Worm (Caenorhabditis elegans) whole organism, L4 larva: Measurements from ENCODE around the gene pro-1.
A peak's percentile ranks its signal among the peaks of the same experiment; 100 is the strongest.

Experiments used
- D1046.2 ChIP-seq: fragments of 200-800 bp; sonication (Bioruptor generic); IDR thresholded peaks from 2 replicates; pipeline ENCODE4 v1.3.6; 2022; ENCODE audit warnings: missing genetic modification characterization, missing compliant biosample characterization
- F37D6.2 ChIP-seq: sonication (generic microtip); optimal IDR thresholded peaks from 2 replicates; lab custom pipeline; 2016; ENCODE audit warnings: mild to moderate bottlenecking, missing genetic modification characterization, missing compliant biosample characterization
- R02D3.7 ChIP-seq: fragments of 150-350 bp; sonication (generic microtip); optimal IDR thresholded peaks from 3 replicates; lab custom pipeline; 2014; ENCODE audit warnings: missing biosample characterization, missing genetic modification characterization
- T26A8.4 ChIP-seq: fragments of 200-800 bp; sonication (Bioruptor generic); IDR thresholded peaks from 2 replicates; pipeline ENCODE4 v1.3.6; 2022; ENCODE audit warnings: missing genetic modification characterization, missing compliant biosample characterization
- ZK546.5 ChIP-seq, 2 experiments: sonication (generic microtip); optimal IDR thresholded peaks; 2 replicates each; lab custom pipeline; 2017; ENCODE audit warnings: missing biosample characterization in 2 of 2, missing genetic modification characterization in 2 of 2
- ama-1 ChIP-seq: fragments of 150-350 bp; optimal IDR thresholded peaks from 2 replicates; lab custom pipeline; 2014; ENCODE audit warnings: inconsistent platforms, mixed read lengths
- ceh-20 ChIP-seq: fragments of 200-800 bp; sonication (Bioruptor generic); IDR thresholded peaks from 2 replicates; pipeline ENCODE4 v1.3.6; 2022; ENCODE audit warnings: missing genetic modification reagents, missing genetic modification characterization, missing compliant biosample characterization
- ces-1 ChIP-seq: fragments of 150-350 bp; sonication (generic microtip); optimal IDR thresholded peaks from 4 replicates; lab custom pipeline; 2014; ENCODE audit warnings: missing biosample characterization, missing genetic modification reagents, missing genetic modification characterization
- cey-2 ChIP-seq: sonication (generic microtip); optimal IDR thresholded peaks from 3 replicates; lab custom pipeline; 2017; ENCODE audit warnings: missing genetic modification characterization, mild to moderate bottlenecking, missing compliant biosample characterization, antibody characterized with exemption, borderline replicate concordance; ENCODE audit not compliant: insufficient read depth
- ctbp-1 ChIP-seq: fragments of 200-800 bp; sonication (Bioruptor generic); IDR thresholded peaks from 2 replicates; pipeline ENCODE4 v1.3.6; 2022; ENCODE audit warnings: missing genetic modification reagents, missing genetic modification characterization, missing compliant biosample characterization
- daf-12 ChIP-seq: fragments of 150-350 bp; optimal IDR thresholded peaks from 2 replicates; lab custom pipeline; 2014; ENCODE audit warnings: missing biosample characterization, missing genetic modification reagents, missing genetic modification characterization
- dmd-6 ChIP-seq: fragments of 200-800 bp; sonication (Bioruptor generic); IDR thresholded peaks from 2 replicates; pipeline ENCODE4 v1.3.6; 2022; ENCODE audit warnings: missing genetic modification reagents, missing genetic modification characterization, missing compliant biosample characterization
- dmd-8 ChIP-seq: fragments of 200-800 bp; sonication (Bioruptor generic); IDR thresholded peaks from 2 replicates; pipeline ENCODE4 v1.3.6; 2022; ENCODE audit warnings: missing genetic modification characterization, missing compliant biosample characterization
- dpl-1 ChIP-seq: fragments of 150-350 bp; optimal IDR thresholded peaks from 2 replicates; lab custom pipeline; 2014; ENCODE audit warnings: missing biosample characterization, missing genetic modification reagents, missing genetic modification characterization
- duxl-1 ChIP-seq: sonication (generic microtip); optimal IDR thresholded peaks from 2 replicates; lab custom pipeline; 2016; ENCODE audit warnings: mild to moderate bottlenecking, missing genetic modification characterization, moderate library complexity, missing compliant biosample characterization; ENCODE audit not compliant: poor library complexity
- egl-43 ChIP-seq: fragments of 200-800 bp; sonication (Bioruptor generic); IDR thresholded peaks from 2 replicates; pipeline ENCODE4 v1.3.6; 2022; ENCODE audit warnings: missing genetic modification reagents, missing genetic modification characterization, missing compliant biosample characterization
- fkh-10 ChIP-seq: fragments of 150-350 bp; optimal IDR thresholded peaks from 2 replicates; lab custom pipeline; 2014; ENCODE audit warnings: missing biosample characterization, missing genetic modification reagents, missing genetic modification characterization
- fos-1 ChIP-seq: fragments of 150-350 bp; optimal IDR thresholded peaks from 2 replicates; lab custom pipeline; 2014; ENCODE audit warnings: missing biosample characterization, missing genetic modification characterization
- hif-1 ChIP-seq, 2 experiments: sonication (generic microtip); optimal IDR thresholded peaks; 2 replicates each; lab custom pipeline; 2016 to 2017; ENCODE audit warnings: missing compliant biosample characterization in 2 of 2, missing genetic modification characterization in 2 of 2, missing genetic modification reagents in 2 of 2, missing genotype in 2 of 2, mild to moderate bottlenecking in 1 of 2
- hlh-11 ChIP-seq: fragments of 200-800 bp; sonication (Bioruptor generic); optimal IDR thresholded peaks from 2 replicates; lab custom pipeline; 2018; ENCODE audit warnings: mild to moderate bottlenecking, missing genetic modification characterization, missing compliant biosample characterization
- hlh-30 ChIP-seq: sonication (generic microtip); optimal IDR thresholded peaks from 2 replicates; lab custom pipeline; 2017; ENCODE audit warnings: antibody characterized with exemption, mild to moderate bottlenecking, missing genetic modification characterization, missing compliant biosample characterization; ENCODE audit not compliant: insufficient read depth
- lin-13 ChIP-seq: fragments of 150-350 bp; optimal IDR thresholded peaks from 2 replicates; lab custom pipeline; 2014; ENCODE audit warnings: missing biosample characterization, missing genetic modification reagents, missing genetic modification characterization
- lin-29 ChIP-seq: fragments of 200-800 bp; sonication (Bioruptor generic); IDR thresholded peaks from 2 replicates; pipeline ENCODE4 v1.3.6; 2022; ENCODE audit warnings: missing genetic modification reagents, missing genetic modification characterization, missing compliant biosample characterization
- lin-38 ChIP-seq: fragments of 200-800 bp; sonication (Bioruptor generic); IDR thresholded peaks from 2 replicates; pipeline ENCODE4 v1.3.6; 2022; ENCODE audit warnings: missing genetic modification reagents, missing genetic modification characterization, missing compliant biosample characterization
- lir-3 ChIP-seq: sonication (generic microtip); optimal IDR thresholded peaks from 2 replicates; lab custom pipeline; 2016; ENCODE audit warnings: mild to moderate bottlenecking, missing genetic modification characterization, missing compliant biosample characterization
- lsy-2 ChIP-seq, 2 experiments: fragments of 150-350 bp in 1 of 2; sonication (generic microtip) in 1 of 2; optimal IDR thresholded peaks; 2 replicates each; lab custom pipeline; 2014 to 2017; ENCODE audit warnings: missing biosample characterization in 2 of 2, missing genetic modification characterization in 2 of 2
- madf-5 ChIP-seq, 2 experiments: fragments of 200-800 bp; sonication (Bioruptor generic); IDR thresholded peaks; 2 replicates each; pipeline ENCODE4 v1.3.6; 2022; ENCODE audit warnings: missing compliant biosample characterization in 2 of 2, missing genetic modification characterization in 2 of 2
- madf-9 ChIP-seq: fragments of 200-800 bp; sonication (Bioruptor generic); conservative IDR thresholded peaks from 2 replicates; pipeline ENCODE4 v1.3.6; 2022; ENCODE audit warnings: missing genetic modification reagents, missing genetic modification characterization, missing compliant biosample characterization
- mes-2 ChIP-seq: sonication (generic microtip); optimal IDR thresholded peaks from 2 replicates; lab custom pipeline; 2016; ENCODE audit warnings: missing genotype, mild to moderate bottlenecking, missing genetic modification characterization, missing compliant biosample characterization; ENCODE audit not compliant: poor library complexity, severe bottlenecking
- nhr-10 ChIP-seq: fragments of 150-350 bp; optimal IDR thresholded peaks from 2 replicates; lab custom pipeline; 2014; ENCODE audit warnings: missing biosample characterization, missing genetic modification characterization
- nhr-11 ChIP-seq: fragments of 150-350 bp; optimal IDR thresholded peaks from 2 replicates; lab custom pipeline; 2014; ENCODE audit warnings: missing biosample characterization, missing genetic modification characterization
- nhr-237 ChIP-seq: sonication (generic microtip); optimal IDR thresholded peaks from 2 replicates; lab custom pipeline; 2017; ENCODE audit warnings: missing biosample characterization, missing genetic modification characterization
- nhr-25 ChIP-seq: sonication (generic microtip); optimal IDR thresholded peaks from 2 replicates; lab custom pipeline; 2017; ENCODE audit warnings: missing genetic modification characterization, mild to moderate bottlenecking, missing compliant biosample characterization, antibody characterized with exemption, moderate library complexity, borderline replicate concordance; ENCODE audit not compliant: insufficient read depth
- nhr-28 ChIP-seq: fragments of 150-350 bp; optimal IDR thresholded peaks from 2 replicates; lab custom pipeline; 2014; ENCODE audit warnings: missing biosample characterization, missing genetic modification characterization
- nhr-41 ChIP-seq: fragments of 200-800 bp; sonication (Bioruptor generic); IDR thresholded peaks from 2 replicates; pipeline ENCODE4 v1.3.6; 2022; ENCODE audit warnings: missing genetic modification reagents, missing genetic modification characterization, missing compliant biosample characterization
- nhr-42 ChIP-seq: fragments of 200-800 bp; sonication (Bioruptor generic); IDR thresholded peaks from 2 replicates; pipeline ENCODE4 v1.3.6; 2022; ENCODE audit warnings: missing genetic modification characterization, missing compliant biosample characterization
- nhr-48 ChIP-seq: sonication (generic microtip); optimal IDR thresholded peaks from 2 replicates; lab custom pipeline; 2016; ENCODE audit warnings: mild to moderate bottlenecking, missing genetic modification characterization, missing compliant biosample characterization
- nhr-6 ChIP-seq: fragments of 150-350 bp; optimal IDR thresholded peaks from 2 replicates; lab custom pipeline; 2014; ENCODE audit warnings: missing biosample characterization, missing genetic modification characterization
- php-3 ChIP-seq: fragments of 200-800 bp; sonication (Bioruptor generic); IDR thresholded peaks from 2 replicates; pipeline ENCODE4 v1.3.6; 2022; ENCODE audit warnings: missing genetic modification reagents, missing genetic modification characterization, missing compliant biosample characterization
- rbr-2 ChIP-seq: sonication (generic microtip); optimal IDR thresholded peaks from 2 replicates; lab custom pipeline; 2016; ENCODE audit warnings: missing genotype, missing genetic modification characterization, missing compliant biosample characterization
- sdz-12 ChIP-seq: fragments of 200-800 bp; sonication (Bioruptor generic); optimal IDR thresholded peaks from 2 replicates; lab custom pipeline; 2018; ENCODE audit warnings: mild to moderate bottlenecking, missing genetic modification characterization, missing compliant biosample characterization
- set-16 ChIP-seq: fragments of 200-800 bp; sonication (Bioruptor generic); IDR thresholded peaks from 2 replicates; pipeline ENCODE4 v1.3.6; 2022; ENCODE audit warnings: missing genetic modification reagents, missing genetic modification characterization, missing compliant biosample characterization
- snpc-1.2 ChIP-seq: fragments of 200-800 bp; sonication (Bioruptor generic); IDR thresholded peaks from 2 replicates; pipeline ENCODE4 v1.3.6; 2022; ENCODE audit warnings: missing genetic modification reagents, missing genetic modification characterization, missing compliant biosample characterization
- spr-3 ChIP-seq: fragments of 200-800 bp; sonication (Bioruptor generic); optimal IDR thresholded peaks from 2 replicates; lab custom pipeline; 2018; ENCODE audit warnings: mild to moderate bottlenecking, missing genetic modification characterization, missing compliant biosample characterization
- tag-97 ChIP-seq: fragments of 200-800 bp; sonication (Bioruptor generic); IDR thresholded peaks from 2 replicates; pipeline ENCODE4 v1.3.6; 2022; ENCODE audit warnings: missing genetic modification characterization, missing compliant biosample characterization
- tra-1 ChIP-seq: fragments of 200-800 bp; sonication (Bioruptor generic); IDR thresholded peaks from 2 replicates; pipeline ENCODE4 v1.3.6; 2022; ENCODE audit warnings: missing genetic modification reagents, missing genetic modification characterization, missing compliant biosample characterization
- unc-62 ChIP-seq, 3 experiments: fragments of 150-350 bp in 1 of 3; sonication (generic microtip); optimal IDR thresholded peaks in 2 of 3; peaks in 1 of 3; 1 replicate in 1 of 3; 2 replicates in 2 of 3; lab custom pipeline; 2014 to 2017; ENCODE audit warnings: missing biosample characterization in 3 of 3, missing genetic modification characterization in 3 of 3, missing genetic modification reagents in 3 of 3, missing genotype in 1 of 3
- zfp-3 ChIP-seq: fragments of 200-800 bp; sonication (Bioruptor generic); conservative IDR thresholded peaks from 2 replicates; pipeline ENCODE4 v1.3.6; 2022; ENCODE audit warnings: missing genetic modification reagents, missing genetic modification characterization, missing compliant biosample characterization

Gene pro-1

ce11 chrII:10541923-10542486 is at the start of gene pro-1:
pro-1 (minus strand) TSS chrII:10541996.
- TF ChIP-seq ama-1 (lab: Kevin White, UChicago) (peak; percentile 92), hlh-11 (tag; lab: Kevin White, UChicago) (peak; percentile 76), nhr-10 (tag; lab: Kevin White, UChicago) (no peak), F37D6.2 (tag; lab: Kevin White, UChicago) (peak; percentile 66), daf-12 (tag; lab: Kevin White, UChicago) (no peak), nhr-237 (tag; lab: Kevin White, UChicago) (no peak), nhr-41 (GFP tag; lab: Robert Waterston, UW) (peak; percentile 66; the same call in 1 of the 2 replicates), rbr-2 (tag; lab: Kevin White, UChicago) (peak; percentile 62), hlh-30 (peak; percentile 83), lsy-2 (tag; optimal IDR thresholded peaks at IDR 0.05; lab: Kevin White, UChicago) (peak; percentile 47 to 91), zfp-3 (GFP tag; lab: Robert Waterston, UW) (peak; percentile 94), tag-97 (GFP tag; lab: Robert Waterston, UW) (peak; percentile 72; the same call in 1 of the 2 replicates), set-16 (0 out of 2 replicates have a peak, but pooled peaks have one; percentile 7), nhr-28 (tag; lab: Kevin White, UChicago) (peak; percentile 47), lin-29 (GFP tag; lab: Robert Waterston, UW) (peak; percentile 89), nhr-25 (tag; lab: Kevin White, UChicago) (peak; percentile 62), duxl-1 (tag; lab: Kevin White, UChicago) (peak; percentile 83), lin-13 (GFP tag; lab: Kevin White, UChicago) (peak; percentile 6), nhr-6 (tag; lab: Kevin White, UChicago) (peak; percentile 76), ZK546.5 (tag; optimal IDR thresholded peaks at IDR 0.05; lab: Kevin White, UChicago) (no peak), cey-2 (tag; lab: Kevin White, UChicago) (no peak), nhr-48 (peak; percentile 22), php-3 (peak; percentile 80), tra-1 (peak; percentile 65), nhr-11 (tag; lab: Kevin White, UChicago) (peak; percentile 61), hif-1 (tag; optimal IDR thresholded peaks at IDR 0.05; lab: Kevin White, UChicago) (peak in 1 of 2 experiments; percentile 84), spr-3 (peak; percentile 48), snpc-1.2 (GFP tag; lab: Robert Waterston, UW) (peak; percentile 85), unc-62 (GFP tag; optimal IDR thresholded peaks at IDR 0.05 in 1 of 2; lab: Kevin White, UChicago) (peak in 1 of 2 experiments; percentile 90), unc-62 (tag; optimal IDR thresholded peaks at IDR 0.05; lab: Kevin White, UChicago) (no peak), dmd-6 (GFP tag; lab: Robert Waterston, UW) (peak; percentile 54), egl-43 (GFP tag; lab: Robert Waterston, UW) (peak; percentile 92), T26A8.4 (GFP tag; lab: Robert Waterston, UW) (peak; percentile 95), ctbp-1 (peak; percentile 96), lin-38 (GFP tag; lab: Robert Waterston, UW) (peak; percentile 84), nhr-42 (peak; percentile 78), ceh-20 (GFP tag; lab: Robert Waterston, UW) (peak; percentile 92), madf-9 (GFP tag; lab: Robert Waterston, UW) (no peak), dpl-1 (GFP tag; lab: Kevin White, UChicago) (peak; percentile 58), mes-2 (tag; lab: Kevin White, UChicago) (peak; percentile 79), fkh-10 (GFP tag; lab: Kevin White, UChicago) (no peak), sdz-12 (peak; percentile 98), ces-1 (GFP tag; lab: Kevin White, UChicago) (no peak), D1046.2 (GFP tag; lab: Robert Waterston, UW) (peak; percentile 89; the same call in 1 of the 2 replicates), lir-3 (tag; lab: Kevin White, UChicago) (no peak), R02D3.7 (tag; lab: Kevin White, UChicago) (peak; percentile 80), fos-1 (tag; lab: Kevin White, UChicago) (peak; percentile 60), madf-5 (GFP tag; IDR thresholded peaks at IDR 0.05; lab: Robert Waterston, UW) (peak; percentile 45 to 73), dmd-8 (GFP tag; lab: Robert Waterston, UW) (0 out of 2 replicates have a peak, but pooled peaks have one; percentile 39)
